Fruit fly (Drosophila melanogaster) whole organism, wandering third instar larva: ENCODE results near the gene CG14071.

ENCODE experiments used
- Abd-B ChIP-seq: fragments of >200 bp; optimal IDR thresholded peaks from 2 replicates; lab custom pipeline; 2017; ENCODE audit warnings: missing biosample characterization, missing genetic modification characterization
- CrebA ChIP-seq: fragments of 200-800 bp; sonication (Bioruptor generic); optimal IDR thresholded peaks from 2 replicates; lab custom pipeline; 2016; ENCODE audit warnings: missing biosample characterization, mild to moderate bottlenecking, missing genetic modification characterization, borderline replicate concordance
- Dfd ChIP-seq: fragments of >200 bp; optimal IDR thresholded peaks from 2 replicates; lab custom pipeline; 2017; ENCODE audit warnings: missing biosample characterization, missing genetic modification characterization
- Dif ChIP-seq: fragments of 200-275, 200-300 bp; sonication (Bioruptor generic); optimal IDR thresholded peaks from 2 replicates; lab custom pipeline; 2018; ENCODE audit warnings: missing biosample characterization, missing genetic modification characterization; ENCODE audit not compliant: partially characterized antibody
- GATAd ChIP-seq: sonication (Bioruptor generic); optimal IDR thresholded peaks from 2 replicates; lab custom pipeline; 2016; ENCODE audit warnings: missing biosample characterization, missing genetic modification characterization
- OdsH ChIP-seq: fragments of 200-800 bp; sonication (Bioruptor generic); optimal IDR thresholded peaks from 2 replicates; lab custom pipeline; 2016; ENCODE audit warnings: missing biosample characterization, mild to moderate bottlenecking, missing genetic modification characterization
- Rel ChIP-seq, 2 experiments: fragments of 200-800 bp; sonication (Bioruptor generic) in 1 of 2; optimal IDR thresholded peaks; 2 replicates in 1 of 2; 3 replicates in 1 of 2; lab custom pipeline; 2016 to 2019; ENCODE audit warnings: mild to moderate bottlenecking in 2 of 2, missing biosample characterization in 2 of 2, missing genetic modification characterization in 2 of 2, moderate library complexity in 1 of 2
- Vsx2 ChIP-seq: fragments of 200-300, 225-300 bp; sonication (Bioruptor generic); optimal IDR thresholded peaks from 2 replicates; lab custom pipeline; 2018; ENCODE audit warnings: missing biosample characterization, missing genetic modification characterization; ENCODE audit not compliant: partially characterized antibody
- dmrt93B ChIP-seq: fragments of 200-800 bp; sonication (Bioruptor generic); optimal IDR thresholded peaks from 2 replicates; lab custom pipeline; 2018; ENCODE audit warnings: missing biosample characterization, mild to moderate bottlenecking, missing genetic modification characterization
- fru ChIP-seq: fragments of 200-800 bp; sonication (Bioruptor generic); optimal IDR thresholded peaks from 3 replicates; lab custom pipeline; 2016; ENCODE audit warnings: missing biosample characterization, mild to moderate bottlenecking, missing genetic modification characterization
- h ChIP-seq: fragments of 200-800 bp; sonication (Bioruptor generic); optimal IDR thresholded peaks from 3 replicates; lab custom pipeline; 2016; ENCODE audit warnings: missing biosample characterization, mild to moderate bottlenecking, missing genetic modification characterization
- jim ChIP-seq: fragments of 175-275, 200-325 bp; sonication (Bioruptor generic); optimal IDR thresholded peaks from 2 replicates; lab custom pipeline; 2016; ENCODE audit warnings: missing biosample characterization, mild to moderate bottlenecking, missing genetic modification characterization
- pan ChIP-seq: fragments of >200 bp; optimal IDR thresholded peaks from 2 replicates; lab custom pipeline; 2017
- psq ChIP-seq: fragments of 200-800 bp; sonication (Bioruptor generic); optimal IDR thresholded peaks from 3 replicates; lab custom pipeline; 2017; ENCODE audit warnings: missing biosample characterization, mild to moderate bottlenecking, missing genetic modification characterization, moderate library complexity
- sage ChIP-seq: fragments of 200-800 bp; sonication (Bioruptor generic); optimal IDR thresholded peaks from 2 replicates; lab custom pipeline; 2016; ENCODE audit warnings: missing biosample characterization, mild to moderate bottlenecking, missing genetic modification characterization

CG14071 gene

dm6 chr2L:10841619-10842018 lies 47.1 kb downstream of the CG14071 start:
- TF ChIP-seq Rel (GFP tag; optimal IDR thresholded peaks at IDR 0.05; lab: Kevin White, UChicago) (no peak), Rel (tag; optimal IDR thresholded peaks at IDR 0.05; lab: Kevin White, UChicago) (no peak), h (GFP tag; lab: Kevin White, UChicago) (no peak), fru (no peak), Dif (GFP tag; lab: Kevin White, UChicago) (no peak), Vsx2 (no peak), psq (no peak), Abd-B (no peak), OdsH (GFP tag; lab: Kevin White, UChicago) (no peak), jim (GFP tag; lab: Kevin White, UChicago) (no peak), GATAd (no peak), dmrt93B (GFP tag; lab: Kevin White, UChicago) (no peak), CrebA (GFP tag; lab: Kevin White, UChicago) (no peak), pan (lab: Kevin White, UChicago) (no peak), Dfd (GFP tag; lab: Kevin White, UChicago) (no peak), sage (no peak)
- TF ChIP-seq, all 38 proteins: peak for 0
